Fruit fly (Drosophila melanogaster) Kc167 (cell line): ENCODE measurements around the gene spn-F.

Experiments used
- Sin3A ChIP-seq: fragments of >200 bp; optimal IDR thresholded peaks from 2 replicates; lab custom pipeline; 2018; ENCODE audit warnings: missing external identifiers
- h ChIP-seq: fragments of >200 bp; optimal IDR thresholded peaks from 3 replicates; lab custom pipeline; 2018; ENCODE audit warnings: missing external identifiers
- psq ChIP-seq: fragments of >200 bp; optimal IDR thresholded peaks from 2 replicates; lab custom pipeline; 2017; ENCODE audit warnings: missing external identifiers
- ttk ChIP-seq: sonication (Bioruptor generic); optimal IDR thresholded peaks from 2 replicates; lab custom pipeline; 2017; ENCODE audit warnings: missing external identifiers

DNA sequence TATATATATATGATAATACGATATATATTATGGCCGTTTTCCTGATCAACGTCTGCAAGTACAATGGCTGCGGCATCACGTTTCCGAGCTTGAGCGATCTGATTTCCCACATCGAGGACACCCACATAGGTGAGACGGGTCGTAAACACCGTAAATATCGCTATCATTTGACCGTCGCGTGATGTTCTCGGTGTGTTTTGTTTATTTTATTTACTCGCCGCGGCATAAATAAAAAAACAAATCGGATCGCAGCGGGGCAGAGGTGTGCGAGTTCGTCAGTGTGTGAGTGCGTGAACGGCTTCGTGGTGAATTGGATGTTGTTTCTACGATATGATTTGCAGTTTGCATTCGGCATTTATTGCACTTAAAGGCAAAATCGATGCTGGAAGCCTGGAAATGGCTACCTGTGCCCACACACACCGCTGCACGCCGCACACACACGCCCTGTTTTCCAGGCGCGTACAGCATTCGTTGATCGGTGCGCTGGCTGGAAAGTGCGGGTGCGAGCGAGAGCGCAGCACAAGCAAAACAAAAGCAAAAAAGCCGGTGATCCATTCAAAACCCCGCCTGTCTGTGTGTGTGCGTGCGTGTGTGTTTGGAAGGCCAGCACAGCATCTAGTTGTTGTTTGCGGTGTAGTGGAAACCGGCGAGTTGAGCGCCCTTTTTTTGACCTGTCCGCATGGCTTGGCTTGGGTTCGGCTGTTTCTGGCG lies 33.4 kb upstream of the spn-F start:
- no peak for TF ChIP-seq psq (lab: Kevin White, UChicago)
- TF ChIP-seq h (lab: Kevin White, UChicago), result no peak
- no peak for TF ChIP-seq Sin3A (lab: Kevin White, UChicago)
- TF ChIP-seq ttk (lab: Kevin White, UChicago), result no peak
